Fruit fly (Drosophila melanogaster) Kc167 (cell line): Measurements from ENCODE around the gene pzg.

Experiments used
- Myc ChIP-seq: fragments of >200 bp; optimal IDR thresholded peaks from 2 replicates; lab custom pipeline; 2017; ENCODE audit warnings: missing external identifiers
- insv ChIP-seq: fragments of >200 bp; optimal IDR thresholded peaks from 3 replicates; lab custom pipeline; 2018; ENCODE audit warnings: missing external identifiers
- psq ChIP-seq: fragments of >200 bp; optimal IDR thresholded peaks from 2 replicates; lab custom pipeline; 2017; ENCODE audit warnings: missing external identifiers
- ttk ChIP-seq: sonication (Bioruptor generic); optimal IDR thresholded peaks from 2 replicates; lab custom pipeline; 2017; ENCODE audit warnings: missing external identifiers

DNA sequence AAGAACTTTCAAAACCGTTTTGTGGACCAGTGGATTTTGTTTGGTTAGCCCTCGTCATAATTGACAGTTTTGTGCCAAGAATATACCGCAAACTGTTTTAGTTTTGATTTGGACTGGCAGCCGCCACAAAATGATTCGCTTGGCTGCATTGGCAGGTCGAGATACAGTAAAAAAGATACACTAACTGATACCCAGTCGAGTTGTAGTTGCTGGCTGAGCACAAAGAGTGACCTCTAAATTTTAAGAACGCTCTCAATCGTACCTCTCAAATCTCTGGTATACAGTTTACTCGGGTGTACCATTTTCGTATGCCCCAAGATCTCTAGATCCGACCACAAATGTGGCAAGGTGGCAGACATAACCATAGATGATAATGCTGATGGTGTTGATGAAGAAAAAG is 42.9 kb upstream of the pzg start:
- TF ChIP-seq ttk, result no peak
- TF ChIP-seq psq (lab: Kevin White, UChicago), result no peak
- TF ChIP-seq Myc, result no peak
- TF ChIP-seq insv, result no peak
